Worm (Caenorhabditis elegans) whole organism, L2 larva: ENCODE measurements around the gene fbxc-47.

Experiments used
- C34F6.9 ChIP-seq: fragments of 150-350 bp; optimal IDR thresholded peaks from 2 replicates; lab custom pipeline; 2014; ENCODE audit warnings: missing biosample characterization, missing genetic modification characterization
- F13H6.1 ChIP-seq: sonication (generic microtip); optimal IDR thresholded peaks from 2 replicates; lab custom pipeline; 2016; ENCODE audit warnings: missing genetic modification characterization, missing compliant biosample characterization
- R02D3.7 ChIP-seq: fragments of 150-350 bp; optimal IDR thresholded peaks from 2 replicates; lab custom pipeline; 2014; ENCODE audit warnings: missing biosample characterization, missing genetic modification characterization
- Y55F3AM.14 ChIP-seq: fragments of 200-800 bp; sonication (Bioruptor generic); optimal IDR thresholded peaks from 2 replicates; lab custom pipeline; 2018; ENCODE audit warnings: mild to moderate bottlenecking, missing genetic modification characterization, missing compliant biosample characterization
- ZK546.5 ChIP-seq: sonication (generic microtip); optimal IDR thresholded peaks from 2 replicates; lab custom pipeline; 2017; ENCODE audit warnings: missing biosample characterization, missing genetic modification characterization
- aly-2 ChIP-seq: fragments of 150-350 bp; optimal IDR thresholded peaks from 2 replicates; lab custom pipeline; 2014; ENCODE audit warnings: missing biosample characterization, missing genetic modification characterization
- ama-1 ChIP-seq: fragments of 150-350 bp; optimal IDR thresholded peaks from 2 replicates; lab custom pipeline; 2018; ENCODE audit warnings: inconsistent platforms
- blmp-1 ChIP-seq: sonication (generic microtip); optimal IDR thresholded peaks from 2 replicates; lab custom pipeline; 2017; ENCODE audit warnings: missing genetic modification characterization, mild to moderate bottlenecking, missing compliant biosample characterization, antibody characterized with exemption, moderate library complexity; ENCODE audit not compliant: insufficient read depth
- ceh-16 ChIP-seq: fragments of 150-350 bp; optimal IDR thresholded peaks from 2 replicates; lab custom pipeline; 2014; ENCODE audit warnings: missing biosample characterization, missing genetic modification characterization
- elt-1 ChIP-seq: fragments of 150-350 bp; optimal IDR thresholded peaks from 2 replicates; lab custom pipeline; 2014; ENCODE audit warnings: missing biosample characterization, missing genetic modification characterization
- elt-3 ChIP-seq: sonication (generic microtip); optimal IDR thresholded peaks from 2 replicates; lab custom pipeline; 2017; ENCODE audit warnings: missing biosample characterization, missing genetic modification characterization
- fos-1 ChIP-seq: fragments of 150-350 bp; optimal IDR thresholded peaks from 2 replicates; lab custom pipeline; 2014; ENCODE audit warnings: missing biosample characterization, missing genetic modification characterization
- gmeb-1 ChIP-seq: fragments of 150-350 bp; optimal IDR thresholded peaks from 2 replicates; lab custom pipeline; 2014; ENCODE audit warnings: missing biosample characterization, missing genetic modification characterization
- lin-13 ChIP-seq: fragments of 150-350 bp; optimal IDR thresholded peaks from 2 replicates; lab custom pipeline; 2014; ENCODE audit warnings: missing biosample characterization, missing genetic modification reagents, missing genetic modification characterization
- lsy-2 ChIP-seq, 2 experiments: fragments of 150-350 bp in 1 of 2; sonication (generic microtip) in 1 of 2; optimal IDR thresholded peaks; 2 replicates each; lab custom pipeline; 2014 to 2017; ENCODE audit warnings: missing biosample characterization in 2 of 2, missing genetic modification characterization in 2 of 2
- mab-5 ChIP-seq: fragments of 150-350 bp; optimal IDR thresholded peaks from 2 replicates; lab custom pipeline; 2014; ENCODE audit warnings: missing biosample characterization, missing genetic modification characterization
- mbf-1 ChIP-seq: sonication (generic microtip); optimal IDR thresholded peaks from 2 replicates; lab custom pipeline; 2017; ENCODE audit warnings: missing biosample characterization, missing genetic modification characterization
- mdl-1 ChIP-seq, 2 experiments: fragments of 150-350 bp in 1 of 2; sonication (generic microtip) in 1 of 2; optimal IDR thresholded peaks; 2 replicates each; lab custom pipeline; 2017; ENCODE audit warnings: missing biosample characterization in 2 of 2, missing genetic modification characterization in 2 of 2
- nhr-10 ChIP-seq: sonication (generic microtip); optimal IDR thresholded peaks from 2 replicates; lab custom pipeline; 2017; ENCODE audit warnings: missing biosample characterization, missing genetic modification characterization
- nhr-11 ChIP-seq: fragments of 150-350 bp; optimal IDR thresholded peaks from 2 replicates; lab custom pipeline; 2014; ENCODE audit warnings: missing biosample characterization, missing genetic modification characterization
- nhr-12 ChIP-seq: fragments of 150-350 bp; optimal IDR thresholded peaks from 2 replicates; lab custom pipeline; 2014; ENCODE audit warnings: missing biosample characterization, missing genetic modification characterization
- nhr-21 ChIP-seq: fragments of 150-350 bp; optimal IDR thresholded peaks from 2 replicates; lab custom pipeline; 2014; ENCODE audit warnings: missing biosample characterization, missing genetic modification characterization
- nhr-23 ChIP-seq: fragments of 150-350 bp; optimal IDR thresholded peaks from 2 replicates; lab custom pipeline; 2014; ENCODE audit warnings: missing biosample characterization, missing genetic modification reagents, missing genetic modification characterization
- nhr-237 ChIP-seq: fragments of 150-350 bp; optimal IDR thresholded peaks from 2 replicates; lab custom pipeline; 2014; ENCODE audit warnings: missing biosample characterization, missing genetic modification characterization
- nhr-6 ChIP-seq: fragments of 150-350 bp; optimal IDR thresholded peaks from 2 replicates; lab custom pipeline; 2014; ENCODE audit warnings: missing biosample characterization, missing genetic modification characterization
- nhr-77 ChIP-seq: fragments of 150-350 bp; optimal IDR thresholded peaks from 2 replicates; lab custom pipeline; 2014; ENCODE audit warnings: missing biosample characterization, missing genetic modification characterization
- peb-1 ChIP-seq: fragments of 150-350 bp; optimal IDR thresholded peaks from 2 replicates; lab custom pipeline; 2014; ENCODE audit warnings: missing biosample characterization, missing genetic modification characterization
- sem-4 ChIP-seq: fragments of 150-350 bp; optimal IDR thresholded peaks from 2 replicates; lab custom pipeline; 2014; ENCODE audit warnings: missing biosample characterization, missing genetic modification reagents, missing genetic modification characterization
- sma-9 ChIP-seq, 2 experiments: fragments of 150-350 bp in 1 of 2; sonication (generic microtip) in 1 of 2; optimal IDR thresholded peaks; 2 replicates each; lab custom pipeline; 2014 to 2016; ENCODE audit warnings: missing genetic modification characterization in 2 of 2, mild to moderate bottlenecking in 1 of 2, missing biosample characterization in 1 of 2, missing compliant biosample characterization in 1 of 2, missing genetic modification reagents in 1 of 2, moderate library complexity in 1 of 2
- snpc-4 ChIP-seq: fragments of 150-350 bp; optimal IDR thresholded peaks from 2 replicates; lab custom pipeline; 2014; ENCODE audit warnings: missing biosample characterization, missing genetic modification characterization
- unc-39 ChIP-seq: fragments of 150-350 bp; optimal IDR thresholded peaks from 2 replicates; lab custom pipeline; 2014; ENCODE audit warnings: missing biosample characterization, missing genetic modification characterization
- unc-62 ChIP-seq: fragments of 150-350 bp; optimal IDR thresholded peaks from 2 replicates; lab custom pipeline; 2014; ENCODE audit warnings: missing biosample characterization, missing genetic modification reagents, missing genetic modification characterization
- ztf-1 ChIP-seq: fragments of 200-800 bp; sonication (Bioruptor generic); conservative IDR thresholded peaks from 2 replicates; pipeline ENCODE4 v1.3.6; 2022; ENCODE audit warnings: missing genetic modification characterization, missing compliant biosample characterization
- ztf-4 ChIP-seq: fragments of 150-350 bp; optimal IDR thresholded peaks from 2 replicates; lab custom pipeline; 2014; ENCODE audit warnings: missing biosample characterization, missing genetic modification characterization

The fbxc-47 gene

ce11 chrIV:3824720-3825119 is 19.4 kb downstream of the fbxc-47 start (continued):
- TF ChIP-seq nhr-21 (tag; lab: Kevin White, UChicago) = no peak
- no peak for TF ChIP-seq aly-2 (tag; lab: Kevin White, UChicago)
- no peak for TF ChIP-seq snpc-4 (tag; lab: Kevin White, UChicago)
- TF ChIP-seq nhr-6 (tag; lab: Kevin White, UChicago) = no peak
- no peak for TF ChIP-seq sem-4

DNA sequence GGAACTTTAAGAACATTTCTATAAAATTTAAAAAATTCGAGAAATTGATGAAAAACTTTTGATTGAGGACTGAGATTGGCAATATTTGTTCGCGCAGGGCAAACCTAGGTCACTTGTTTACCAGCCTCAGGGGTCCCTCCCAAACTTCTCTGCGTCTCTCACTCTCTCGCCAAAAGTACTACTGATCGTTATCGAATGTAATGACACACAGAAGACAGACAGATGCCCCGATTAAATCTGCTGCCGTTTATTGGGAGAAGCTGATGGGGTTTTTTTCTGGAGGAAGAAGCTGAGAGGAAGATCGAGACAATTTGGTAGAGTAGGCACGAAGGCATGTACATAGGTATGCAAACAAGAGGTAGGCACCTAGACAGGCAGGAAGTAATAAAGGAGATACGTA is 20.1 kb downstream of the fbxc-47 start:
- TF ChIP-seq fos-1 (no peak), R02D3.7 (tag; lab: Kevin White, UChicago) (no peak), ceh-16 (tag; lab: Kevin White, UChicago) (no peak), nhr-12 (tag; lab: Kevin White, UChicago) (no peak), nhr-11 (tag; lab: Kevin White, UChicago) (no peak), F13H6.1 (tag; lab: Kevin White, UChicago) (no peak), ztf-1 (no peak), nhr-77 (no peak), nhr-6 (tag; lab: Kevin White, UChicago) (no peak), elt-3 (tag; lab: Kevin White, UChicago) (no peak), lsy-2 (tag; optimal IDR thresholded peaks at IDR 0.05; lab: Kevin White, UChicago) (no peak), sma-9 (GFP tag; optimal IDR thresholded peaks at IDR 0.05; lab: Kevin White, UChicago) (no peak), sma-9 (tag; optimal IDR thresholded peaks at IDR 0.05; lab: Kevin White, UChicago) (no peak), lin-13 (GFP tag; lab: Kevin White, UChicago) (no peak), elt-1 (tag; lab: Kevin White, UChicago) (no peak), nhr-21 (tag; lab: Kevin White, UChicago) (no peak), Y55F3AM.14 (GFP tag; lab: Kevin White, UChicago) (no peak), nhr-23 (no peak), nhr-10 (no peak), nhr-237 (tag; lab: Kevin White, UChicago) (no peak), peb-1 (no peak)
- TF ChIP-seq, all 48 proteins: peak for 0

- TF ChIP-seq blmp-1 (tag; lab: Kevin White, UChicago) (no peak), ztf-4 (tag; lab: Kevin White, UChicago) (no peak), ama-1 (lab: Kevin White, UChicago) (no peak), unc-62 (no peak), peb-1 (no peak), unc-39 (tag; lab: Kevin White, UChicago) (no peak), R02D3.7 (tag; lab: Kevin White, UChicago) (no peak), elt-3 (tag; lab: Kevin White, UChicago) (no peak), gmeb-1 (no peak), mab-5 (tag; lab: Kevin White, UChicago) (no peak), Y55F3AM.14 (GFP tag; lab: Kevin White, UChicago) (no peak)
These were observed 21.3 kb downstream of the fbxc-47 start, which contains the start of gene F28F9.3 for ce11 chrIV:3826590-3827128. F28F9.3 (plus strand) TSS chrIV:3826890.

DNA sequence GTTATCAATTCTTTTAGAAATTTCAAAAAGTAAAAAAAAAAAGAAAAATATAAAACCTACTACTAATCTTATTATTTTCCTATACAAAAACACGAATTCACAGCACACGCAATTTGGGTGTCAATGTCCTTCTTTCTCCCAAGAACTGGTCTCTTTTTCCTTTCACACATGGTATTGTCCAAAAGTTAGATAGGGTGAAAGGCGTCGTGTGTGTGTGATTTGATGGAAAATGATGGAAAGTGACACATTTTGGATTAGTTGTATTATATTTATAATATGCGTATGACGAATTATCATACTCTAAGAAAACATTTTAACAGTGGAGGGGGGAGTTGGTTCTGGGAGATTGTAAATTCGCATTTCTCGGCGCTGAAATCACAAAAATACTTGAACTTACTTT is 22.4 kb downstream of the fbxc-47 start:
- TF ChIP-seq C34F6.9 (tag; lab: Kevin White, UChicago) (no peak), blmp-1 (tag; lab: Kevin White, UChicago) (peak; percentile 16)

ce11 chrIV:3832040-3832439 is 26.7 kb downstream of the fbxc-47 start:
- TF ChIP-seq Y55F3AM.14 (GFP tag; lab: Kevin White, UChicago) (no peak), unc-39 (tag; lab: Kevin White, UChicago) (no peak), ZK546.5 (no peak), sma-9 (GFP tag; optimal IDR thresholded peaks at IDR 0.05; lab: Kevin White, UChicago) (no peak), sma-9 (tag; optimal IDR thresholded peaks at IDR 0.05; lab: Kevin White, UChicago) (no peak), mbf-1 (no peak), mdl-1 (tag; optimal IDR thresholded peaks at IDR 0.05; lab: Kevin White, UChicago) (no peak), nhr-23 (no peak), unc-62 (no peak), lin-13 (GFP tag; lab: Kevin White, UChicago) (no peak), mab-5 (tag; lab: Kevin White, UChicago) (no peak)
